Fruit fly (Drosophila melanogaster) whole organism, embryonic: ENCODE data around the gene yellow-e.
A peak's percentile ranks its signal among the peaks of the same experiment; 100 is the strongest.

Experiments
- BtbVII ChIP-seq: fragments of 200-800 bp; sonication (Bioruptor generic); optimal IDR thresholded peaks from 3 replicates; lab custom pipeline; 2017; ENCODE audit warnings: missing biosample characterization, mild to moderate bottlenecking, missing genetic modification characterization
- CG10267 ChIP-seq: fragments of 200-800 bp; sonication (Bioruptor generic); optimal IDR thresholded peaks from 2 replicates; lab custom pipeline; 2018; ENCODE audit warnings: missing biosample characterization, mild to moderate bottlenecking, missing genetic modification characterization, moderate library complexity
- CG10274 ChIP-seq: fragments of 200-800 bp; sonication (Bioruptor generic); optimal IDR thresholded peaks from 3 replicates; lab custom pipeline; 2017; ENCODE audit warnings: missing biosample characterization, mild to moderate bottlenecking, missing genetic modification characterization
- CG11093 ChIP-seq: fragments of 200-800 bp; sonication (Bioruptor generic); IDR thresholded peaks from 3 replicates; pipeline ENCODE4 v1.3.6; 2022; ENCODE audit warnings: missing biosample characterization, missing genetic modification characterization
- CG15601 ChIP-seq: fragments of 200-800 bp; sonication (Bioruptor generic); optimal IDR thresholded peaks from 3 replicates; lab custom pipeline; 2019; ENCODE audit warnings: missing biosample characterization, mild to moderate bottlenecking, missing genetic modification characterization, moderate library complexity
- CG1602 ChIP-seq: fragments of 200-800 bp; sonication (Bioruptor generic); optimal IDR thresholded peaks from 3 replicates; lab custom pipeline; 2016; ENCODE audit warnings: missing biosample characterization, missing genetic modification characterization
- CG16815 ChIP-seq: fragments of 200-800 bp; sonication (Bioruptor generic); optimal IDR thresholded peaks from 3 replicates; lab custom pipeline; 2017; ENCODE audit warnings: missing biosample characterization, mild to moderate bottlenecking, missing genetic modification characterization
- CG17328 ChIP-seq: fragments of 200-800 bp; sonication (Bioruptor generic); IDR thresholded peaks from 2 replicates; pipeline ENCODE4 v1.3.6; 2022; ENCODE audit warnings: missing biosample characterization, missing genetic modification characterization
- CG17361 ChIP-seq: fragments of 200-800 bp; sonication (Bioruptor generic); IDR thresholded peaks from 3 replicates; pipeline ENCODE4 v1.3.6; 2022; ENCODE audit warnings: missing biosample characterization, missing genetic modification characterization
- CG18011 ChIP-seq: fragments of 200-800 bp; sonication (Bioruptor generic); optimal IDR thresholded peaks from 2 replicates; lab custom pipeline; 2017; ENCODE audit warnings: missing biosample characterization, missing genetic modification characterization, mild to moderate bottlenecking, moderate library complexity, missing genotype
- CG18599 ChIP-seq: fragments of 200-800 bp; sonication (Bioruptor generic); optimal IDR thresholded peaks from 3 replicates; lab custom pipeline; 2017; ENCODE audit warnings: missing biosample characterization, missing genetic modification characterization, mild to moderate bottlenecking, moderate library complexity, missing genetic modification reagents
- CG2116 ChIP-seq: fragments of 200-800 bp; sonication (Bioruptor generic); optimal IDR thresholded peaks from 3 replicates; lab custom pipeline; 2018; ENCODE audit warnings: missing biosample characterization, mild to moderate bottlenecking, missing genetic modification characterization
- CG2199 ChIP-seq: fragments of 200-800 bp; sonication (Bioruptor generic); IDR thresholded peaks from 3 replicates; pipeline ENCODE4 v1.3.6; 2022; ENCODE audit warnings: missing biosample characterization, missing genetic modification characterization
- CG7987 ChIP-seq: fragments of 200-800 bp; sonication (Bioruptor generic); optimal IDR thresholded peaks from 2 replicates; lab custom pipeline; 2018; ENCODE audit warnings: missing biosample characterization, mild to moderate bottlenecking, missing genetic modification characterization, moderate library complexity
- CG8089 ChIP-seq: fragments of 200-800 bp; sonication (Bioruptor generic); optimal IDR thresholded peaks from 3 replicates; lab custom pipeline; 2016; ENCODE audit warnings: missing biosample characterization, missing genetic modification characterization
- CG9215 ChIP-seq: fragments of 200-800 bp; sonication (Bioruptor generic); IDR thresholded peaks from 2 replicates; pipeline ENCODE4 v1.3.6; 2022; ENCODE audit warnings: missing biosample characterization, missing genetic modification characterization
- CG9797 ChIP-seq: fragments of 200-800 bp; sonication (Bioruptor generic); optimal IDR thresholded peaks from 3 replicates; lab custom pipeline; 2018; ENCODE audit warnings: missing biosample characterization, mild to moderate bottlenecking, missing genetic modification characterization
- CG9817 ChIP-seq: fragments of 200-800 bp; sonication (Bioruptor generic); optimal IDR thresholded peaks from 2 replicates; lab custom pipeline; 2018; ENCODE audit warnings: missing biosample characterization, mild to moderate bottlenecking, missing genetic modification characterization, moderate library complexity
- Dll ChIP-seq: fragments of 200-800 bp; sonication (Bioruptor generic); IDR thresholded peaks from 4 replicates; pipeline ENCODE4 v1.3.6; 2022; ENCODE audit warnings: missing biosample characterization, missing genetic modification characterization; ENCODE audit not compliant: partially characterized antibody
- Doc3 ChIP-seq: fragments of 200-800 bp; sonication (Bioruptor generic); IDR thresholded peaks from 3 replicates; pipeline ENCODE4 v1.3.6; 2022; ENCODE audit warnings: missing biosample characterization, missing genetic modification characterization; ENCODE audit not compliant: partially characterized antibody
- Eip74EF ChIP-seq, 2 experiments: fragments of 200-800 bp in 1 of 2; fragments of >200 bp in 1 of 2; sonication (Bioruptor generic) in 1 of 2; optimal IDR thresholded peaks; 2 replicates each; lab custom pipeline; 2017 to 2019; ENCODE audit warnings: missing biosample characterization in 2 of 2, missing genetic modification characterization in 2 of 2, mild to moderate bottlenecking in 1 of 2, moderate library complexity in 1 of 2
- H2.0 ChIP-seq: fragments of 200-800 bp; sonication (Bioruptor generic); IDR thresholded peaks from 2 replicates; pipeline ENCODE4 v1.3.6; 2022; ENCODE audit warnings: missing biosample characterization, missing genetic modification characterization
- HLHmδ ChIP-seq: fragments of 200-800 bp; sonication (Bioruptor generic); optimal IDR thresholded peaks from 2 replicates; lab custom pipeline; 2018; ENCODE audit warnings: missing biosample characterization, mild to moderate bottlenecking, missing genetic modification characterization, moderate library complexity
- MBD-R2 ChIP-seq: fragments of 200-800 bp; sonication (Bioruptor generic); IDR thresholded peaks from 2 replicates; pipeline ENCODE4 v1.3.6; 2022; ENCODE audit warnings: missing biosample characterization, missing genetic modification characterization
- NC2β ChIP-seq: fragments of 200-800 bp; sonication (Bioruptor generic); optimal IDR thresholded peaks from 2 replicates; lab custom pipeline; 2016; ENCODE audit warnings: missing biosample characterization, missing genetic modification characterization
- Optix ChIP-seq: fragments of 200-800 bp; sonication (Bioruptor generic); IDR thresholded peaks from 3 replicates; pipeline ENCODE4 v1.3.6; 2022; ENCODE audit warnings: missing biosample characterization, missing genetic modification characterization
- PHDP ChIP-seq: fragments of 200-800 bp; sonication (Bioruptor generic); optimal IDR thresholded peaks from 3 replicates; lab custom pipeline; 2018; ENCODE audit warnings: missing biosample characterization, mild to moderate bottlenecking, missing genetic modification characterization, moderate library complexity
- Six4 ChIP-seq: fragments of 200-800 bp; sonication (Bioruptor generic); optimal IDR thresholded peaks from 2 replicates; lab custom pipeline; 2016; ENCODE audit warnings: missing biosample characterization, missing genetic modification characterization
- Stat92E ChIP-seq, 3 experiments: fragments of >200 bp in 2 of 3; fragments of 200-800 bp in 1 of 3; sonication (Bioruptor generic) in 1 of 3; optimal IDR thresholded peaks; 2 replicates each; lab custom pipeline; 2017 to 2019; ENCODE audit warnings: missing biosample characterization in 3 of 3, missing genetic modification characterization in 3 of 3, mild to moderate bottlenecking in 1 of 3, moderate library complexity in 1 of 3
- Usf ChIP-seq: fragments of 200-800 bp; sonication (Bioruptor generic); optimal IDR thresholded peaks from 2 replicates; lab custom pipeline; 2017; ENCODE audit warnings: missing genotype, missing biosample characterization, missing genetic modification characterization
- Xrp1 ChIP-seq: fragments of 200-800 bp; sonication (Bioruptor generic); IDR thresholded peaks from 2 replicates; pipeline ENCODE4 v1.3.6; 2022; ENCODE audit warnings: missing biosample characterization, missing genetic modification characterization
- ap ChIP-seq: fragments of 200-800 bp; sonication (Bioruptor generic); IDR thresholded peaks from 2 replicates; pipeline ENCODE4 v1.3.6; 2022; ENCODE audit warnings: missing biosample characterization, missing genetic modification characterization
- ara ChIP-seq: fragments of 200-800 bp; sonication (Bioruptor generic); IDR thresholded peaks from 2 replicates; pipeline ENCODE4 v1.3.6; 2022; ENCODE audit warnings: missing biosample characterization, missing genetic modification characterization
- crc ChIP-seq: fragments of 200-800 bp; sonication (Bioruptor generic); optimal IDR thresholded peaks from 2 replicates; lab custom pipeline; 2016; ENCODE audit warnings: missing biosample characterization, missing genetic modification characterization
- dpn ChIP-seq, 2 experiments: fragments of 200-800 bp; sonication (Bioruptor generic); optimal IDR thresholded peaks; 3 replicates each; lab custom pipeline; 2016; ENCODE audit warnings: missing biosample characterization in 2 of 2, missing genetic modification characterization in 2 of 2
- en ChIP-seq: fragments of 200-800 bp; sonication (Bioruptor generic); optimal IDR thresholded peaks from 2 replicates; lab custom pipeline; 2016; ENCODE audit warnings: missing biosample characterization, missing genetic modification characterization
- gt ChIP-seq: fragments of 200-800 bp; sonication (Bioruptor generic); IDR thresholded peaks from 2 replicates; pipeline ENCODE4 v1.3.6; 2022; ENCODE audit warnings: missing biosample characterization, missing genetic modification characterization
- lmd ChIP-seq: fragments of 200-800 bp; sonication (Bioruptor generic); IDR thresholded peaks from 2 replicates; pipeline ENCODE4 v1.3.6; 2022; ENCODE audit warnings: missing biosample characterization, missing genetic modification characterization
- nmo ChIP-seq: fragments of 200-800 bp; sonication (Bioruptor generic); optimal IDR thresholded peaks from 2 replicates; lab custom pipeline; 2018; ENCODE audit warnings: missing biosample characterization, mild to moderate bottlenecking, missing genetic modification characterization, moderate library complexity
- otp ChIP-seq: fragments of 200-800 bp; sonication (Bioruptor generic); IDR thresholded peaks from 3 replicates; pipeline ENCODE4, ENCODE4 v1.3.6; 2022; ENCODE audit warnings: missing biosample characterization, missing genetic modification characterization
- pum ChIP-seq: fragments of 200-800 bp; sonication (Bioruptor generic); optimal IDR thresholded peaks from 2 replicates; lab custom pipeline; 2016; ENCODE audit warnings: missing biosample characterization, missing genetic modification characterization
- scrt ChIP-seq: fragments of 200-800 bp; sonication (Bioruptor generic); optimal IDR thresholded peaks from 2 replicates; lab custom pipeline; 2018; ENCODE audit warnings: missing biosample characterization, mild to moderate bottlenecking, missing genetic modification characterization, moderate library complexity
- sim ChIP-seq: fragments of 200-800 bp; sonication (Bioruptor generic); IDR thresholded peaks from 2 replicates; pipeline ENCODE4 v1.3.6; 2022; ENCODE audit warnings: missing biosample characterization, missing genetic modification characterization
- slou ChIP-seq: fragments of 200-800 bp; sonication (Bioruptor generic); optimal IDR thresholded peaks from 3 replicates; lab custom pipeline; 2016; ENCODE audit warnings: missing biosample characterization, missing genetic modification characterization
- trem ChIP-seq: fragments of 200-800 bp; optimal IDR thresholded peaks from 3 replicates; lab custom pipeline; 2019; ENCODE audit warnings: missing biosample characterization, mild to moderate bottlenecking, missing genetic modification characterization, moderate library complexity
- tup ChIP-seq: fragments of 200-800 bp; sonication (Bioruptor generic); optimal IDR thresholded peaks from 2 replicates; lab custom pipeline; 2016; ENCODE audit warnings: missing biosample characterization, mild to moderate bottlenecking, missing genetic modification characterization, moderate library complexity
- twi ChIP-seq: fragments of 200-800 bp; optimal IDR thresholded peaks from 2 replicates; lab custom pipeline; 2019; ENCODE audit warnings: missing biosample characterization, mild to moderate bottlenecking, missing genetic modification characterization, moderate library complexity

yellow-e gene

DNA sequence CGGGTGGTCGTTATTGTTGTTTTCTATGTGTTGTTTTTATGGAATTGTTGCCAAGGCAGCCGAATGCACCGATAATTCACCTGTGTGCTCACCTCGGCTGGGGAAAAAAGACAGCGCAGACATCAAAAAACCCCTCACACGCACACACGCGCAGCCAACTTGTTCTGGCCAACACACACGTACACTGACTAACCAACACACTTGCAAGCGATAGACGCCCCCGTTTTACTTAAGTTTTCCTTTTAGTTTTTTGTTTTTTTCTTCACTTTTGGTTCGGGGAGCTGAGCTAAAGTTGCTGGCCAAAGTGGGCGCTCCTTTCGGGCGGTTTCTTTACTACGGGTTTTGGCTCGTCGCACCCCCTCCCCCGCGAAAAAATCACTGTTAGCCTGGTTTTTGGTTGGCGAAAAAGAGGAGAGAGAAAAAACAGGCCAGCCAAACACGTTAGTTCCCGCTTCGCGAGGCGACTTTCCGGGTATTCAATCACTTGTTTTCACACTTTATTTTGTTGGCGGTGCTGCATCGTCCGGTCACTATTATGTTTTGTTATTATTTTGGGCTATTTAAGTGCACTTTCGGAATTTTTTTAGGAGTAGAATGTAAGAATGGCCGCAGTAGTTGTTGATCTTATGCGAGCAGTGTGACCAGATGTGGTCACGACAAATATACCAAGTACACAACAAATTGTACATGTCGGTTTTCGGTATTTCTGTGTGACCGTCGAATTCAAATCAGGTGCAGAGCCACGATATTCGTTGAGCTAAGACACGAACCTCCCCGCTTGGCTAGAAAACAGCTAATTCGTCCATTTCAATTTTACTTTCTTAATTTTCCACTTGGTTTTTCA lies 19.5 kb upstream of the yellow-e start, which contains the start of gene yrt (continued):
- no peak for TF ChIP-seq sim (GFP tag; lab: Robert Waterston, UW)
- peak; percentile 11 for TF ChIP-seq scrt (GFP tag; lab: Kevin White, UChicago)
- peak; percentile 18; the same call in 1 of the 3 replicates for TF ChIP-seq CG2199
- peak; percentile 35 for TF ChIP-seq CG10267 (tag; lab: Kevin White, UChicago)
- TF ChIP-seq Xrp1 (GFP tag; lab: Robert Waterston, UW) = no peak
- TF ChIP-seq Dll = 0 out of 4 replicates have a peak, but pooled peaks have one; percentile 42
- TF ChIP-seq CG16815 (GFP tag; lab: Kevin White, UChicago) = no peak
- TF ChIP-seq Eip74EF (GFP tag; optimal IDR thresholded peaks at IDR 0.05; lab: Kevin White, UChicago) = no peak
- TF ChIP-seq CG17361 (GFP tag; lab: Robert Waterston, UW) = 0 out of 3 replicates have a peak, but pooled peaks have one; percentile 15
- TF ChIP-seq trem (tag; lab: Kevin White, UChicago) = peak; percentile 69
- TF ChIP-seq gt (GFP tag; lab: Robert Waterston, UW) = no peak
- TF ChIP-seq NC2β (GFP tag; lab: Kevin White, UChicago) = no peak
- peak in 1 of 3 experiments; percentile 43 for TF ChIP-seq Stat92E (GFP tag; optimal IDR thresholded peaks at IDR 0.05; lab: Kevin White, UChicago)
- TF ChIP-seq HLHmδ = no peak
- TF ChIP-seq CG2116 (GFP tag; lab: Kevin White, UChicago) = peak; percentile 16
- peak; percentile 49 for TF ChIP-seq nmo (GFP tag; lab: Kevin White, UChicago)
- no peak for TF ChIP-seq ara
- peak; percentile 56 for TF ChIP-seq MBD-R2 (GFP tag; lab: Robert Waterston, UW)
- no peak for TF ChIP-seq CG18011 (GFP tag; lab: Kevin White, UChicago)
- TF ChIP-seq CG18599 (GFP tag; lab: Kevin White, UChicago) = no peak
- peak; percentile 58 for TF ChIP-seq CG15601 (tag; lab: Kevin White, UChicago)
- TF ChIP-seq CG11093 = no peak
- TF ChIP-seq CG17328 = no peak
- TF ChIP-seq CG9817 = no peak
- TF ChIP-seq dpn (GFP tag; optimal IDR thresholded peaks at IDR 0.05; lab: Kevin White, UChicago) = peak in 1 of 2 experiments; percentile 8
- TF ChIP-seq tup (GFP tag; lab: Kevin White, UChicago) = no peak
- TF ChIP-seq CG1602 = no peak
- TF ChIP-seq ap = no peak
- TF ChIP-seq, all 482 proteins: peak for 81

DNA sequence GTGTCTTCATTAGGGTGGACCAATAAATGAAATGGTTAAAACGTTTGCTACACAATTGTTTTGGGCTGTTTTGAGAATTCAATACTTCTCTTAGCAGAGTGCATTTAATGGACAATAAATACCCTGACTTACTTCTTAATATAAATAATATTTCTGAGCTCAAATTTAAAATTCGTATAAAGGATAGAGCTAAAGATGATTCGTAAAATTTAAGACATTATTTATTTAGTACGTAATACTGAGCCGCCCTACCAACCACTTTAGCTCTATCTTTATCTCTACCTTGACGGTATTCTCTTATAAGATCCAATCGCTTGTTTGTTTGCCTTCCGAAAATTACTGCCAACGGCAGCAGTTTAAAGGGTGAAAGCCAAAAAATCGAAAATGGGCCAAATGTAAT lies 18.5 kb upstream of the yellow-e start:
- peak; percentile 81 for TF ChIP-seq CG17361 (GFP tag; lab: Robert Waterston, UW)
- peak; percentile 96 for TF ChIP-seq PHDP
- TF ChIP-seq HLHmδ = no peak
- TF ChIP-seq twi (tag; lab: Kevin White, UChicago) = peak; percentile 75
- TF ChIP-seq Optix (GFP tag; lab: Robert Waterston, UW) = no peak
- TF ChIP-seq H2.0 (GFP tag; lab: Robert Waterston, UW) = peak; percentile 83
- TF ChIP-seq gt (GFP tag; lab: Robert Waterston, UW) = no peak
- TF ChIP-seq BtbVII = peak; percentile 60
- peak; percentile 38 for TF ChIP-seq CG10274 (GFP tag; lab: Kevin White, UChicago)
- TF ChIP-seq lmd (GFP tag; lab: Robert Waterston, UW) = peak; percentile 74
- peak; percentile 48 for TF ChIP-seq en (GFP tag; lab: Kevin White, UChicago)
- TF ChIP-seq CG9215 (GFP tag; lab: Robert Waterston, UW) = peak; percentile 39; the same call in 1 of the 2 replicates
- TF ChIP-seq crc (GFP tag; lab: Kevin White, UChicago) = peak; percentile 45
- TF ChIP-seq sim (GFP tag; lab: Robert Waterston, UW) = peak; percentile 69; the same call in 1 of the 2 replicates
- TF ChIP-seq Six4 (GFP tag; lab: Kevin White, UChicago) = peak; percentile 42
- TF ChIP-seq pum = peak; percentile 29
- TF ChIP-seq Doc3 (GFP tag; lab: Robert Waterston, UW) = no peak
- TF ChIP-seq slou = peak; percentile 13
- TF ChIP-seq CG8089 (GFP tag; lab: Kevin White, UChicago) = peak; percentile 49
- TF ChIP-seq Usf = peak; percentile 45
- peak; percentile 81 for TF ChIP-seq otp (GFP tag; lab: Robert Waterston, UW)
- no peak for TF ChIP-seq CG11093
- no peak for TF ChIP-seq CG7987
- TF ChIP-seq CG9797 (GFP tag; lab: Kevin White, UChicago) = no peak
